Worm (Caenorhabditis elegans) whole organism, L4/young adult: ENCODE data around the gene egl-17.

Source experiments
- W03F9.2 ChIP-seq: fragments of 150-350 bp; optimal IDR thresholded peaks from 2 replicates; lab custom pipeline; 2014; ENCODE audit warnings: missing biosample characterization, missing genetic modification characterization
- dao-5 ChIP-seq: sonication (generic microtip); optimal IDR thresholded peaks from 2 replicates; lab custom pipeline; 2016; ENCODE audit warnings: missing genotype, missing genetic modification characterization, moderate library complexity, missing compliant biosample characterization
- him-1 ChIP-seq: sonication (generic microtip); optimal IDR thresholded peaks from 2 replicates; lab custom pipeline; 2016; ENCODE audit warnings: missing genotype, missing genetic modification reagents, missing genetic modification characterization, missing compliant biosample characterization

The egl-17 gene

DNA sequence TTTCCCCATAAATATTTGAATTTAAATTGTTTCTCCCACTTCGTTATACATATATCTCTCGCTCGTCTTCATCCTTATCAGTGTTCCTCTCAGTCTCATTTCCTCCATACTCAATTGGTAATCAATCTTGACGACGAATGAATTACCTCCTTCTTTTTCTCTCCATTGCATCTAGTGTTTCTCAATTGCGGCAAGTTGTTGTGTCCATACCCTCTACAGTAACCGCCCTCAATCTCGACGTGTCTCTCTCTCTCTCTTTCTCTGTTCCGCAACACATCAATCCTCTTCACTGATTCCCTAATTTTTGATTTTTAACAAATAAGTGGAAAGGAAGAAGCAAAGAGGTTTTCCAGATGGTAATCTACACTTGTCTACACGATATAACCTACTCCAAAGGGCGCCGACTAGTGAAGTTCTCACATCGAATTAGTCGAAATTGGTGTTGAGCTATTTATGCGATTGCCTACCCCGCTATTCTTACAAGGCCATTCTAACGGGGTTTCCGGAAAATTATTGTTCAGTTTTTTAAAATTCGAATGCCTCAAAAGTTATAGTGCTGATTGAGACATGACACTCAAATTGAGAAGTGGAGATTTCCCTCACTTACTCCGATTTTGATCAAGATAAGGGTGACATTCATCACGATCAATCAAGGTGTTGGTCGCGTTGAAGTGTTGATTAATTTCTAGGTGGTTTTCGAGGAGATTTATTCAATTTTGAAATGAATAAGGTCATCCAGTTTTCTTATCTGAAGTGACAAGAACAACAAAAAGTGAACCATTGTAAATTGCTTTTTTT lies 14.8 kb downstream of the egl-17 start:
- TF ChIP-seq him-1 (tag; lab: Kevin White, UChicago) (no peak), W03F9.2 (tag; lab: Kevin White, UChicago) (no peak), dao-5 (tag; lab: Kevin White, UChicago) (no peak)

- no peak for TF ChIP-seq him-1 (tag; lab: Kevin White, UChicago)
- TF ChIP-seq W03F9.2 (tag; lab: Kevin White, UChicago): no peak
- no peak for TF ChIP-seq dao-5 (tag; lab: Kevin White, UChicago)
Observed at ce11 chrX:505014-505413, 15.5 kb downstream of the egl-17 start.

ce11 chrX:506848-507247 lies 17.4 kb downstream of the egl-17 start, which contains the start of gene B0310.2:
Gene B0310.2 (minus strand): TSS chrX:506948.
- TF ChIP-seq W03F9.2 (tag; lab: Kevin White, UChicago): no peak
- TF ChIP-seq him-1 (tag; lab: Kevin White, UChicago): no peak
- no peak for TF ChIP-seq dao-5 (tag; lab: Kevin White, UChicago)

DNA sequence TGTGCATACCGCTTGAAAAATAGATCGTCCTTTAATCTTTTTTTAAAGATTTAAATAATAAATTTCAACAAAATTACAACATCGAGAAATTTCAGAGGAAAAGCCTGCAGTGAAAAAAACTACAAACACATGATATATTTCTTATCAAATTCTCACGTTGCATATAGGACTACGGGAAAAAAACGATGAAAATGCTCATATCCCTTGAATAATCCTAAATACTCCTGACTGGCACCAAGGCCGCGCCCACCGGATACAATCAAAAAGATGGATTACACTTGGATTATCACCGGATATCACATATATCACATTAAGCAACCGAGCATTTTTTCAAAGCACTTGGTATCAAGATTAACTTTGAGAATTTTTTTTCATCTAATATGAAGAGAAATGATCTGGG lies 24.5 kb downstream of the egl-17 start:
- TF ChIP-seq W03F9.2 (tag; lab: Kevin White, UChicago): no peak
- TF ChIP-seq dao-5 (tag; lab: Kevin White, UChicago): no peak
- TF ChIP-seq him-1 (tag; lab: Kevin White, UChicago): no peak

DNA sequence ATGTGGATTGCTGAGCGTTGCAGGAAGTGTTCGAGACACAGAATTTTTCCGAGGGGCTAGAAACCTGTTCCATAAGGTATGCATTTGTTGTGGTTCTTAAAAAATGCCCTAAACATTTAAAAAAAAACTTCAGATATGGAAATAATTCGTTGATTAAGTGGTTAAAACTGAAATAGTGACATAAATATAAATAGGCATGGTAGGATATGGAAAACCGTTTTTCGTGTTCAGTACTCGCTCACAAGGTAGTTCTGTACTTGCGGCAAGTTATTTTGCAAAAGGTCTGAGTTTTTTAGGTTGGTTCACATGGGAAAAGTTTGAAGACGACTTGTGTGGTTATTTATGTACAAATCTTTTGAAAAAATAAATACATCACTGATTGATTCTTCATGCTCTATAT lies 31.4 kb downstream of the egl-17 start, which contains the start of gene B0310.3:
TSS of gene B0310.3 (minus strand) at position 101 of the 400 bp plus-strand sequence.
- TF ChIP-seq W03F9.2 (tag; lab: Kevin White, UChicago) (no peak), him-1 (tag; lab: Kevin White, UChicago) (no peak), dao-5 (tag; lab: Kevin White, UChicago) (no peak)

ce11 chrX:524498-524897 lies 35.0 kb downstream of the egl-17 start:
- TF ChIP-seq W03F9.2 (tag; lab: Kevin White, UChicago) (no peak), dao-5 (tag; lab: Kevin White, UChicago) (no peak), him-1 (tag; lab: Kevin White, UChicago) (no peak)

ce11 chrX:527663-528062 lies 38.2 kb downstream of the egl-17 start:
- no peak for TF ChIP-seq W03F9.2 (tag; lab: Kevin White, UChicago)
- no peak for TF ChIP-seq dao-5 (tag; lab: Kevin White, UChicago)
- TF ChIP-seq him-1 (tag; lab: Kevin White, UChicago): no peak

ce11 chrX:528761-529160 lies 39.3 kb downstream of the egl-17 start:
- TF ChIP-seq him-1 (tag; lab: Kevin White, UChicago) (no peak), dao-5 (tag; lab: Kevin White, UChicago) (no peak), W03F9.2 (tag; lab: Kevin White, UChicago) (no peak)

DNA sequence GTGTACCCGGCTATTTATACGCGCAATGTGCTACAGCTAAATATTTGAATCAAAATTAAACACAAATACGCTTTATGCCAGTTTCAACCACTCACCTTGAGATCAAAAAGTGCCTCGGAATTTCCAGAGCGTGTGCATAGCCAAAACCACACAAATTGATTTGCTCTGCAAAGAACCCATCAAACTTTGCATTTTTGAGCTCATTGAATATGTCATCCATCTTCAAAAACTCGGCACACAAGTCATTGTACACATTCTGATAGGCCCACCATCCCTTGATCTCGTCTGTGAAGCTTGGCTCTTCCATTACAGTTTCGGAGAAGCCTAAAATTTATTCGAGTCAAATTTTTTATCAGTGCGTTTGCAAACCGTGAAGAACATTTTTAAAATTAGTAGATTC lies 39.9 kb downstream of the egl-17 start:
- no peak for TF ChIP-seq W03F9.2 (tag; lab: Kevin White, UChicago)
- TF ChIP-seq dao-5 (tag; lab: Kevin White, UChicago): no peak
- TF ChIP-seq him-1 (tag; lab: Kevin White, UChicago): no peak

- TF ChIP-seq W03F9.2 (tag; lab: Kevin White, UChicago) (no peak), him-1 (tag; lab: Kevin White, UChicago) (no peak), dao-5 (tag; lab: Kevin White, UChicago) (no peak)
Observed at ce11 chrX:530011-530410, 40.5 kb downstream of the egl-17 start, which contains the start of gene ugt-46. Gene ugt-46 (minus strand): TSS chrX:530289.

- TF ChIP-seq dao-5 (tag; lab: Kevin White, UChicago) (no peak), W03F9.2 (tag; lab: Kevin White, UChicago) (no peak), him-1 (tag; lab: Kevin White, UChicago) (no peak)
Observed at ce11 chrX:530909-531308, 41.4 kb downstream of the egl-17 start, which contains the start of gene B0310.6. Gene B0310.6 (minus strand): TSS chrX:531009.

DNA sequence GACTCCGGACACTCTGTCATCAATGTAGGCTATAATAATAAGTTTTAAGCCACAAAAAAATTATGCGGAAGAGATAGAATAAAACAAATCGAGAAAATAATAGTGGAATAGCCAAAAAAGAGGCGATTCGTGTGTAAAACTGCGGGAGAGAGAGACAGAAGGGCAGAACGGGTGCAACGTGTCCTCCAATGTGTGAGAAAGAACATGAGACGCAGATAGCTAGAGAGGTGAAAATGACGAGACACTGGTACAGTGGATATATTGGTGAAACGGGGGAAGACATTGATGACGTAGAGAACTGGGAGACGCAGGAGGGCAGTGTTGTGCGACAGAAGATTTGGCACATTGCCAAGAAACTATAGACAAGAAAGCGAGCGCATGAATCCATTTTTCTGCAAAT lies 46.2 kb downstream of the egl-17 start, which contains the start of gene F28C10.3:
TSS of gene F28C10.3 (minus strand) at position 101 of the 400 bp plus-strand sequence.
- TF ChIP-seq dao-5 (tag; lab: Kevin White, UChicago): no peak
- TF ChIP-seq him-1 (tag; lab: Kevin White, UChicago): no peak
- no peak for TF ChIP-seq W03F9.2 (tag; lab: Kevin White, UChicago)

- no peak for TF ChIP-seq W03F9.2 (tag; lab: Kevin White, UChicago)
- no peak for TF ChIP-seq him-1 (tag; lab: Kevin White, UChicago)
- TF ChIP-seq dao-5 (tag; lab: Kevin White, UChicago): no peak
Observed at ce11 chrX:536365-536764, 46.9 kb downstream of the egl-17 start.
